Worm (Caenorhabditis elegans): Measurements from ENCODE around the gene T28D6.4.

T28D6.4 gene

ce11 chrIII:11324093-11324492, 36.2 kb upstream of the T28D6.4 start:
- TF ChIP-seq pha-4 (tag; optimal IDR thresholded peaks at IDR 0.05), result no peak
- TF ChIP-seq lsy-2 (tag; optimal IDR thresholded peaks at IDR 0.05), result no peak
- no peak for TF ChIP-seq unc-120 (tag; optimal IDR thresholded peaks at IDR 0.05; ENCODE audit: poor library complexity, severe bottlenecking)

DNA sequence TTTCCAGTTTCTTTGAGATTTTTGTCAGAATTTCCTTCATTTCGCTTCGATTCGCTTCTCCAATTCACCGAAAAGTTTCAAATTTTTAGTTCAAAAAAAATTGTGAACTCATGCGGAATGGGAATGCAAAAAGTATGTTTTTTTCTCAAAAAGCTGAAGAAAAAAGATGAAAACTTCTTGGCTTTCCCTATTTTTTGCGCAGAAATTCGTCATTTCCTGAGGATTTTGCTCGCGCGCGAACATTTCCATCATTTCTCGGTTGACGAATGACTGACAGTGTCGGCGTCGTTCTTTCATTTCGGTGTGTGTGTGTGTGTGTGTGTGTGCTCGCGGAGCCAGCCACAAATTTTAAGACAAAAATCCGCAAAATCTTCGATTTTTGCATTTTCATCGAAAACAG, 27.9 kb upstream of the T28D6.4 start:
- no peak for TF ChIP-seq nhr-76 (tag; optimal IDR thresholded peaks at IDR 0.05)
- TF ChIP-seq lin-13 (tag; optimal IDR thresholded peaks at IDR 0.05), result no peak
- TF ChIP-seq nhr-2 (tag; optimal IDR thresholded peaks at IDR 0.05), result no peak
- no peak for TF ChIP-seq mls-2 (tag; optimal IDR thresholded peaks at IDR 0.05)
- no peak for TF ChIP-seq ceh-83 (GFP tag; optimal IDR thresholded peaks at IDR 0.05)
- no peak for TF ChIP-seq ham-2 (GFP tag; optimal IDR thresholded peaks at IDR 0.05)
- TF ChIP-seq zip-8 (tag; optimal IDR thresholded peaks at IDR 0.05), result no peak
- no peak for TF ChIP-seq sem-2 (GFP tag; optimal IDR thresholded peaks at IDR 0.05)
- TF ChIP-seq unc-62 (GFP tag; optimal IDR thresholded peaks at IDR 0.05), result no peak
- no peak for TF ChIP-seq nhr-237 (tag; optimal IDR thresholded peaks at IDR 0.05)
- TF ChIP-seq ceh-39 (tag; optimal IDR thresholded peaks at IDR 0.05), result no peak
- TF ChIP-seq unc-120 (tag; optimal IDR thresholded peaks at IDR 0.05; ENCODE audit: poor library complexity, severe bottlenecking), result no peak
- TF ChIP-seq ztf-11 (tag; optimal IDR thresholded peaks at IDR 0.05), result no peak
- TF ChIP-seq blmp-1 (tag; optimal IDR thresholded peaks at IDR 0.05), result no peak
- no peak for TF ChIP-seq bed-3 (GFP tag; optimal IDR thresholded peaks at IDR 0.05)
- no peak for TF ChIP-seq tbx-8 (GFP tag; optimal IDR thresholded peaks at IDR 0.05)
- no peak for TF ChIP-seq cnd-1 (tag; optimal IDR thresholded peaks at IDR 0.05)
- no peak for TF ChIP-seq sptf-1 (tag; optimal IDR thresholded peaks at IDR 0.05)

- TF ChIP-seq M03D4.4 (tag; optimal IDR thresholded peaks at IDR 0.05) (no peak), ces-1 (GFP tag; optimal IDR thresholded peaks at IDR 0.05) (peak; percentile 78)
These were observed 27.1 kb upstream of the T28D6.4 start, which contains the start of gene T28D6.5 for ce11 chrIII:11333032-11333732. Gene T28D6.5 (plus strand): TSS chrIII:11333682.

ce11 chrIII:11334346-11334745, 25.9 kb upstream of the T28D6.4 start:
- TF ChIP-seq drap-1 (GFP tag; optimal IDR thresholded peaks at IDR 0.05), result no peak
- TF ChIP-seq ces-1 (GFP tag; optimal IDR thresholded peaks at IDR 0.05), result peak; percentile 35

DNA sequence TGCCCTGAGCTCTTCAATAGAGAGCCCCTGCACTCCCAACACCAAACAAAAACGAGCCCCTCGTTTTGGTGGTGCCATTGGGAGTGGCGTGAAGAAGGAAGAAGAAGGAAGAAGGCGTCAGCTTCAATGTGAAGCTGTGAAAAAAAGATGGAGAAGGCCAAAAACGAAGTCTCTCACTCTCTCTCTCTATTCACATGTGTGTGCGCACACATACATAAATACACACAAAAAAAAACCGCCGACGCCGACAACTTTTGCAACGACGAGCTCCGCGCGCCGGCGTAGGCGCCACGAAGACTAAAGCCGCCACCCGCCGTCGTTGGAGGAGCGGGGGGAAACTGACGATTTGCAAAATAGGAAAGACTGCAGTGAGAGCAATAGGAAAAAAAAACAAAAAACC, 24.2 kb upstream of the T28D6.4 start:
- TF ChIP-seq ztf-11 (tag; optimal IDR thresholded peaks at IDR 0.05) (no peak), lsy-2 (tag; optimal IDR thresholded peaks at IDR 0.05) (no peak), nhr-12 (tag; optimal IDR thresholded peaks at IDR 0.05) (no peak), tbx-8 (GFP tag; optimal IDR thresholded peaks at IDR 0.05) (no peak), lin-13 (tag; optimal IDR thresholded peaks at IDR 0.05) (no peak), unc-62 (GFP tag; optimal IDR thresholded peaks at IDR 0.05) (no peak), elt-1 (tag; optimal IDR thresholded peaks at IDR 0.05; ENCODE audit: borderline replicate concordance, insufficient read depth) (no peak), nhr-28 (tag; optimal IDR thresholded peaks at IDR 0.05) (no peak), unc-39 (tag; optimal IDR thresholded peaks at IDR 0.05) (no peak), ceh-39 (tag; optimal IDR thresholded peaks at IDR 0.05) (no peak), ham-2 (GFP tag; optimal IDR thresholded peaks at IDR 0.05) (no peak), ceh-83 (GFP tag; optimal IDR thresholded peaks at IDR 0.05) (no peak), unc-120 (tag; optimal IDR thresholded peaks at IDR 0.05; ENCODE audit: poor library complexity, severe bottlenecking) (no peak), zip-8 (tag; optimal IDR thresholded peaks at IDR 0.05) (no peak), hlh-1 (tag; optimal IDR thresholded peaks at IDR 0.05) (no peak), nhr-2 (tag; optimal IDR thresholded peaks at IDR 0.05) (no peak), snpc-4 (tag; optimal IDR thresholded peaks at IDR 0.05) (no peak), cnd-1 (tag; optimal IDR thresholded peaks at IDR 0.05) (no peak)

- TF ChIP-seq ceh-39 (tag; optimal IDR thresholded peaks at IDR 0.05) (no peak), elt-1 (tag; optimal IDR thresholded peaks at IDR 0.05; ENCODE audit: borderline replicate concordance, insufficient read depth) (no peak), zip-8 (tag; optimal IDR thresholded peaks at IDR 0.05) (no peak), hlh-1 (tag; optimal IDR thresholded peaks at IDR 0.05) (no peak), unc-39 (tag; optimal IDR thresholded peaks at IDR 0.05) (no peak)
These were observed 22.6 kb upstream of the T28D6.4 start for ce11 chrIII:11337627-11338026.
